Worm (Caenorhabditis elegans): ENCODE measurements around the gene F20D6.11.

- no peak for TF ChIP-seq snpc-4 (tag; optimal IDR thresholded peaks at IDR 0.05)
- TF ChIP-seq unc-130 (GFP tag; optimal IDR thresholded peaks at IDR 0.05), result no peak
- no peak for TF ChIP-seq F10B5.3 (tag; optimal IDR thresholded peaks at IDR 0.05)
Measured at ce11 chrV:8206931-8207330, 8.0 kb upstream of the F20D6.11 start, which contains the start of gene timp-1.

Data from whole organism, L4 larva.